Worm (Caenorhabditis elegans) whole organism, L2 larva: ENCODE data around the gene K07E8.6.

ENCODE experiments used
- C34F6.9 ChIP-seq: fragments of 150-350 bp; optimal IDR thresholded peaks from 2 replicates; lab custom pipeline; 2014; ENCODE audit warnings: missing biosample characterization, missing genetic modification characterization
- F13H6.1 ChIP-seq: sonication (generic microtip); optimal IDR thresholded peaks from 2 replicates; lab custom pipeline; 2016; ENCODE audit warnings: missing genetic modification characterization, missing compliant biosample characterization
- Y55F3AM.14 ChIP-seq: fragments of 200-800 bp; sonication (Bioruptor generic); optimal IDR thresholded peaks from 2 replicates; lab custom pipeline; 2018; ENCODE audit warnings: mild to moderate bottlenecking, missing genetic modification characterization, missing compliant biosample characterization
- ZK546.5 ChIP-seq: sonication (generic microtip); optimal IDR thresholded peaks from 2 replicates; lab custom pipeline; 2017; ENCODE audit warnings: missing biosample characterization, missing genetic modification characterization
- aly-2 ChIP-seq: fragments of 150-350 bp; optimal IDR thresholded peaks from 2 replicates; lab custom pipeline; 2014; ENCODE audit warnings: missing biosample characterization, missing genetic modification characterization
- ama-1 ChIP-seq: fragments of 150-350 bp; optimal IDR thresholded peaks from 2 replicates; lab custom pipeline; 2018; ENCODE audit warnings: inconsistent platforms
- blmp-1 ChIP-seq: sonication (generic microtip); optimal IDR thresholded peaks from 2 replicates; lab custom pipeline; 2017; ENCODE audit warnings: missing genetic modification characterization, mild to moderate bottlenecking, missing compliant biosample characterization, antibody characterized with exemption, moderate library complexity; ENCODE audit not compliant: insufficient read depth
- ceh-16 ChIP-seq: fragments of 150-350 bp; optimal IDR thresholded peaks from 2 replicates; lab custom pipeline; 2014; ENCODE audit warnings: missing biosample characterization, missing genetic modification characterization
- ceh-82 ChIP-seq: fragments of 150-350 bp; optimal IDR thresholded peaks from 2 replicates; lab custom pipeline; 2014; ENCODE audit warnings: missing biosample characterization, missing genetic modification characterization
- dmd-4 ChIP-seq: sonication (generic microtip); optimal IDR thresholded peaks from 2 replicates; lab custom pipeline; 2017; ENCODE audit warnings: missing biosample characterization, missing genetic modification characterization
- elt-3 ChIP-seq: sonication (generic microtip); optimal IDR thresholded peaks from 2 replicates; lab custom pipeline; 2017; ENCODE audit warnings: missing biosample characterization, missing genetic modification characterization
- fos-1 ChIP-seq: fragments of 150-350 bp; optimal IDR thresholded peaks from 2 replicates; lab custom pipeline; 2014; ENCODE audit warnings: missing biosample characterization, missing genetic modification characterization
- gmeb-1 ChIP-seq: fragments of 150-350 bp; optimal IDR thresholded peaks from 2 replicates; lab custom pipeline; 2014; ENCODE audit warnings: missing biosample characterization, missing genetic modification characterization
- lin-11 ChIP-seq: fragments of 150-350 bp; sonication (generic microtip); optimal IDR thresholded peaks from 2 replicates; lab custom pipeline; 2014; ENCODE audit warnings: missing biosample characterization, missing genetic modification characterization, inconsistent platforms, mixed read lengths
- lin-13 ChIP-seq: fragments of 150-350 bp; optimal IDR thresholded peaks from 2 replicates; lab custom pipeline; 2014; ENCODE audit warnings: missing biosample characterization, missing genetic modification reagents, missing genetic modification characterization
- lin-39 ChIP-seq: fragments of 150-350 bp; optimal IDR thresholded peaks from 2 replicates; lab custom pipeline; 2014; ENCODE audit warnings: missing biosample characterization, missing genetic modification reagents, missing genetic modification characterization
- lsy-2 ChIP-seq, 2 experiments: fragments of 150-350 bp in 1 of 2; sonication (generic microtip) in 1 of 2; optimal IDR thresholded peaks; 2 replicates each; lab custom pipeline; 2014 to 2017; ENCODE audit warnings: missing biosample characterization in 2 of 2, missing genetic modification characterization in 2 of 2
- mab-5 ChIP-seq: fragments of 150-350 bp; optimal IDR thresholded peaks from 2 replicates; lab custom pipeline; 2014; ENCODE audit warnings: missing biosample characterization, missing genetic modification characterization
- mbf-1 ChIP-seq: sonication (generic microtip); optimal IDR thresholded peaks from 2 replicates; lab custom pipeline; 2017; ENCODE audit warnings: missing biosample characterization, missing genetic modification characterization
- mdl-1 ChIP-seq, 2 experiments: fragments of 150-350 bp in 1 of 2; sonication (generic microtip) in 1 of 2; optimal IDR thresholded peaks; 2 replicates each; lab custom pipeline; 2017; ENCODE audit warnings: missing biosample characterization in 2 of 2, missing genetic modification characterization in 2 of 2
- nhr-10 ChIP-seq: sonication (generic microtip); optimal IDR thresholded peaks from 2 replicates; lab custom pipeline; 2017; ENCODE audit warnings: missing biosample characterization, missing genetic modification characterization
- nhr-12 ChIP-seq: fragments of 150-350 bp; optimal IDR thresholded peaks from 2 replicates; lab custom pipeline; 2014; ENCODE audit warnings: missing biosample characterization, missing genetic modification characterization
- nhr-129 ChIP-seq: fragments of 150-350 bp; optimal IDR thresholded peaks from 2 replicates; lab custom pipeline; 2014; ENCODE audit warnings: missing biosample characterization, missing genetic modification characterization
- nhr-21 ChIP-seq: fragments of 150-350 bp; optimal IDR thresholded peaks from 2 replicates; lab custom pipeline; 2014; ENCODE audit warnings: missing biosample characterization, missing genetic modification characterization
- nhr-23 ChIP-seq: fragments of 150-350 bp; optimal IDR thresholded peaks from 2 replicates; lab custom pipeline; 2014; ENCODE audit warnings: missing biosample characterization, missing genetic modification reagents, missing genetic modification characterization
- nhr-6 ChIP-seq: fragments of 150-350 bp; optimal IDR thresholded peaks from 2 replicates; lab custom pipeline; 2014; ENCODE audit warnings: missing biosample characterization, missing genetic modification characterization
- nhr-77 ChIP-seq: fragments of 150-350 bp; optimal IDR thresholded peaks from 2 replicates; lab custom pipeline; 2014; ENCODE audit warnings: missing biosample characterization, missing genetic modification characterization
- peb-1 ChIP-seq: fragments of 150-350 bp; optimal IDR thresholded peaks from 2 replicates; lab custom pipeline; 2014; ENCODE audit warnings: missing biosample characterization, missing genetic modification characterization
- sem-4 ChIP-seq: fragments of 150-350 bp; optimal IDR thresholded peaks from 2 replicates; lab custom pipeline; 2014; ENCODE audit warnings: missing biosample characterization, missing genetic modification reagents, missing genetic modification characterization
- sma-3 ChIP-seq: sonication (generic microtip); optimal IDR thresholded peaks from 2 replicates; lab custom pipeline; 2016; ENCODE audit warnings: missing genetic modification reagents, missing genetic modification characterization, missing compliant biosample characterization
- sma-9 ChIP-seq, 2 experiments: fragments of 150-350 bp in 1 of 2; sonication (generic microtip) in 1 of 2; optimal IDR thresholded peaks; 2 replicates each; lab custom pipeline; 2014 to 2016; ENCODE audit warnings: missing genetic modification characterization in 2 of 2, mild to moderate bottlenecking in 1 of 2, missing biosample characterization in 1 of 2, missing compliant biosample characterization in 1 of 2, missing genetic modification reagents in 1 of 2, moderate library complexity in 1 of 2
- snpc-4 ChIP-seq: fragments of 150-350 bp; optimal IDR thresholded peaks from 2 replicates; lab custom pipeline; 2014; ENCODE audit warnings: missing biosample characterization, missing genetic modification characterization
- unc-55 ChIP-seq: fragments of 150-350 bp; sonication (generic microtip); optimal IDR thresholded peaks from 3 replicates; lab custom pipeline; 2014; ENCODE audit warnings: missing biosample characterization, missing genetic modification reagents, missing genetic modification characterization
- unc-62 ChIP-seq: fragments of 150-350 bp; optimal IDR thresholded peaks from 2 replicates; lab custom pipeline; 2014; ENCODE audit warnings: missing biosample characterization, missing genetic modification reagents, missing genetic modification characterization
- zag-1 ChIP-seq: fragments of 150-350 bp; optimal IDR thresholded peaks from 2 replicates; lab custom pipeline; 2014; ENCODE audit warnings: missing biosample characterization, missing genetic modification characterization
- ztf-1 ChIP-seq: fragments of 200-800 bp; sonication (Bioruptor generic); conservative IDR thresholded peaks from 2 replicates; pipeline ENCODE4 v1.3.6; 2022; ENCODE audit warnings: missing genetic modification characterization, missing compliant biosample characterization
- ztf-11 ChIP-seq: sonication (generic microtip); optimal IDR thresholded peaks from 2 replicates; lab custom pipeline; 2017; ENCODE audit warnings: missing biosample characterization, missing genetic modification characterization
- ztf-4 ChIP-seq: fragments of 150-350 bp; optimal IDR thresholded peaks from 2 replicates; lab custom pipeline; 2014; ENCODE audit warnings: missing biosample characterization, missing genetic modification characterization

The K07E8.6 gene

ce11 chrII:678581-678980 is 39.2 kb upstream of the K07E8.6 start, which contains the start of gene T02H6.9:
Gene T02H6.9, plus strand, starts transcription at chrII:678881.
- no peak for TF ChIP-seq sem-4 (tag; lab: Kevin White, UChicago)
- TF ChIP-seq ztf-4 (tag; lab: Kevin White, UChicago): no peak
- no peak for TF ChIP-seq elt-3 (tag; lab: Kevin White, UChicago)
- no peak for TF ChIP-seq ama-1 (lab: Kevin White, UChicago)
- TF ChIP-seq nhr-129: no peak
- no peak for TF ChIP-seq ZK546.5 (tag; lab: Kevin White, UChicago)
- no peak for TF ChIP-seq sma-9 (GFP tag; optimal IDR thresholded peaks at IDR 0.05; lab: Kevin White, UChicago)
- no peak for TF ChIP-seq sma-9 (tag; optimal IDR thresholded peaks at IDR 0.05; lab: Kevin White, UChicago)
- no peak for TF ChIP-seq sma-3
- no peak for TF ChIP-seq lin-13
- TF ChIP-seq Y55F3AM.14 (GFP tag; lab: Kevin White, UChicago): no peak
- TF ChIP-seq lin-11 (tag; lab: Kevin White, UChicago): no peak
- no peak for TF ChIP-seq ztf-11 (tag; lab: Kevin White, UChicago)
- TF ChIP-seq mab-5 (tag; lab: Kevin White, UChicago): no peak
- TF ChIP-seq ceh-16 (tag; lab: Kevin White, UChicago): no peak
- TF ChIP-seq dmd-4: no peak
- no peak for TF ChIP-seq nhr-12 (tag; lab: Kevin White, UChicago)
- TF ChIP-seq C34F6.9: no peak
- no peak for TF ChIP-seq nhr-6 (tag; lab: Kevin White, UChicago)

- TF ChIP-seq mbf-1 (tag; lab: Kevin White, UChicago) (no peak), fos-1 (tag; lab: Kevin White, UChicago) (no peak), nhr-12 (tag; lab: Kevin White, UChicago) (no peak)
These were observed 36.5 kb upstream of the K07E8.6 start for ce11 chrII:675822-676221.

DNA sequence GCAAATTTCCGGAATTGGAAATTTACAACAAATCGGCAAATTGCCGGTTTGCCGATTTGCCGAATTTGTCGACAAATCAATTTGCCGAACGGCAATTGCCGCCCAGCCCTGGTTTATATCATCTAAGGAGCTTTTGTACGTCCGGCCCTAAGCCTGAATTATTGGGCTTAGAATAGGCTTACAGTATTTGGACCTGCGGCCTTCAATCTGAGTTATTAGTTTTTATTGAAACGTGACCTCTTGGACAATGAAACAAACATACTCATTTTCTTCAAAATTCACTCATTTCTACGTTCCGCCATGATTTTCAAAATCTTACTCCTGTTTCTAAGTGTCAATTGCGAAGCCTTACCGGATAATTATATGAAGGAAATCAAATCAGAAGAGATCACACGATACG is 35.9 kb upstream of the K07E8.6 start, which contains the start of gene Y39F10C.1:
Gene Y39F10C.1 (plus strand): TSS at position 301 of the 400 bp plus-strand sequence.
- TF ChIP-seq Y55F3AM.14 (GFP tag; lab: Kevin White, UChicago): no peak
- no peak for TF ChIP-seq ceh-82 (tag; lab: Kevin White, UChicago)
- no peak for TF ChIP-seq F13H6.1
- no peak for TF ChIP-seq nhr-10 (tag; lab: Kevin White, UChicago)
- no peak for TF ChIP-seq nhr-6 (tag; lab: Kevin White, UChicago)
- TF ChIP-seq lin-13: no peak
- no peak for TF ChIP-seq blmp-1 (tag; lab: Kevin White, UChicago)
- no peak for TF ChIP-seq sma-3
- no peak for TF ChIP-seq mbf-1 (tag; lab: Kevin White, UChicago)
- TF ChIP-seq aly-2: no peak
- no peak for TF ChIP-seq nhr-21
- TF ChIP-seq unc-62 (GFP tag; lab: Kevin White, UChicago): no peak
- TF ChIP-seq mab-5 (tag; lab: Kevin White, UChicago): no peak
- TF ChIP-seq nhr-77: no peak

DNA sequence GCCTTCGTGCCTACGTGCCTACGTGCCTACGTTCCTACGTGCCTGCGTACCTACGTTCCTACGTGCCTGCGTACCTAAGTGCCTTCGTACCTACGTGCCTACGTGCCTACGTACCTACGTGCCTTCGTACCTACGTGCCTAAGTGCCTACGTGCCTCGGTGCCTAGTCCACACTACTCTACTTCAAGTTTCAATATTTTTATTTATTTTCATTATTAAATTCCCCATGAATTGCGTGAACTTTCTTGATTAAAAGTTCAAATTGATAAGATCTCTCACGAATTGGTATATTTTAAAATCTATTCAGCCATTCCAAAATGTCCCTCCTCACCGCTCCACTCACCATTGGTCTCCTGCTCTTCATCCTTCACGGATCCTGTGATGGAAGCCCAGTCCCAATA is 34.7 kb upstream of the K07E8.6 start, which contains the start of gene Y39F10C.3:
Gene Y39F10C.3 (plus strand): TSS at position 301 of the 400 bp plus-strand sequence.
- TF ChIP-seq blmp-1 (tag; lab: Kevin White, UChicago): no peak
- TF ChIP-seq lin-39 (tag; lab: Kevin White, UChicago): no peak
- no peak for TF ChIP-seq lsy-2 (tag; optimal IDR thresholded peaks at IDR 0.05; lab: Kevin White, UChicago)
- no peak for TF ChIP-seq nhr-10 (tag; lab: Kevin White, UChicago)
- no peak for TF ChIP-seq nhr-23
- TF ChIP-seq mdl-1 (tag; optimal IDR thresholded peaks at IDR 0.05; lab: Kevin White, UChicago): no peak
- no peak for TF ChIP-seq zag-1 (tag; lab: Kevin White, UChicago)
- TF ChIP-seq nhr-129: no peak
- TF ChIP-seq fos-1 (tag; lab: Kevin White, UChicago): no peak
- TF ChIP-seq lin-11 (tag; lab: Kevin White, UChicago): no peak

DNA sequence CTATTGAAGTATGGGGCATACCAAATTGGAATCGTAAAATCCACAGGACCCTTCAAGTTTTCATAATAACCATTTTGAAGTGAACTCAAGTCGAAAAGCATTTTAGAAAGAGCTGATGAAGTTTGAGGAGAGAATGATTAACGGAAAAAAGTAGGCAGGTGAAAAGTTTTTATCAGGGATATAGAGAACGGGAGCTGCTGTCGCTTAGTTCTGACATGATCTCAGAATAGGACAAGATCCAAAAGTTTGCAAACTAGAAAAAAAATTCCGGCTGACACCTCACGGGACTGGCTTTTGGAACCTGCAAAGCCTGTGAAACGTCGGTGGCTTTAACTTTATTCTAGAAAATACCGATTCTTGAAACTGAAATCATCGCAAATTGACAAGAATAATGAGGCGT is 31.7 kb upstream of the K07E8.6 start, which contains the start of gene sri-46:
Gene sri-46 (minus strand): TSS at position 101 of the 400 bp plus-strand sequence.
- TF ChIP-seq ztf-4 (tag; lab: Kevin White, UChicago) (no peak), unc-55 (GFP tag; lab: Kevin White, UChicago) (no peak), ztf-11 (tag; lab: Kevin White, UChicago) (no peak), lin-13 (no peak), mbf-1 (tag; lab: Kevin White, UChicago) (no peak), peb-1 (tag; lab: Kevin White, UChicago) (no peak), unc-62 (GFP tag; lab: Kevin White, UChicago) (no peak), gmeb-1 (tag; lab: Kevin White, UChicago) (no peak), snpc-4 (tag; lab: Kevin White, UChicago) (no peak), dmd-4 (no peak), Y55F3AM.14 (GFP tag; lab: Kevin White, UChicago) (no peak), mdl-1 (tag; optimal IDR thresholded peaks at IDR 0.05; lab: Kevin White, UChicago) (no peak), ceh-16 (tag; lab: Kevin White, UChicago) (no peak), ztf-1 (GFP tag; lab: Robert Waterston, UW) (no peak), ceh-82 (tag; lab: Kevin White, UChicago) (no peak), nhr-77 (no peak)
